Worm (Caenorhabditis elegans): Measurements from ENCODE around the gene fbxa-199.

The fbxa-199 gene

ce11 chrV:15442384-15442783 lies 43.8 kb upstream of the fbxa-199 start:
- TF ChIP-seq R02D3.7 (tag; optimal IDR thresholded peaks at IDR 0.05) (no peak), sma-9 (GFP tag; optimal IDR thresholded peaks at IDR 0.05) (no peak), sma-9 (tag; optimal IDR thresholded peaks at IDR 0.05) (no peak), zag-1 (tag; optimal IDR thresholded peaks at IDR 0.05) (no peak), nhr-21 (tag; optimal IDR thresholded peaks at IDR 0.05) (no peak), nhr-77 (tag; optimal IDR thresholded peaks at IDR 0.05) (no peak), C34F6.9 (tag; optimal IDR thresholded peaks at IDR 0.05) (no peak), ZK546.5 (tag; optimal IDR thresholded peaks at IDR 0.05) (no peak), nhr-25 (tag; optimal IDR thresholded peaks at IDR 0.05) (no peak), ceh-16 (tag; optimal IDR thresholded peaks at IDR 0.05) (no peak), dmd-4 (tag; optimal IDR thresholded peaks at IDR 0.05) (no peak), nhr-6 (tag; optimal IDR thresholded peaks at IDR 0.05) (no peak), nhr-12 (tag; optimal IDR thresholded peaks at IDR 0.05) (no peak), aly-2 (tag; optimal IDR thresholded peaks at IDR 0.05) (no peak), nhr-129 (tag; optimal IDR thresholded peaks at IDR 0.05) (no peak), mdl-1 (tag; optimal IDR thresholded peaks at IDR 0.05) (no peak), lin-39 (tag; optimal IDR thresholded peaks at IDR 0.05) (no peak), mab-5 (tag; optimal IDR thresholded peaks at IDR 0.05) (no peak), mbf-1 (tag; optimal IDR thresholded peaks at IDR 0.05) (no peak), lin-11 (tag; optimal IDR thresholded peaks at IDR 0.05) (no peak)

- TF ChIP-seq ztf-4 (tag; optimal IDR thresholded peaks at IDR 0.05): no peak
- no peak for TF ChIP-seq lsy-2 (tag; optimal IDR thresholded peaks at IDR 0.05)
- TF ChIP-seq F13H6.1 (tag; optimal IDR thresholded peaks at IDR 0.05): no peak
- TF ChIP-seq fos-1 (tag; optimal IDR thresholded peaks at IDR 0.05): peak; percentile 98
- TF ChIP-seq R02D3.7 (tag; optimal IDR thresholded peaks at IDR 0.05): no peak
- no peak for TF ChIP-seq nhr-10 (tag; optimal IDR thresholded peaks at IDR 0.05)
- peak; percentile 57 for TF ChIP-seq sma-9 (GFP tag; optimal IDR thresholded peaks at IDR 0.05)
- no peak for TF ChIP-seq sma-9 (tag; optimal IDR thresholded peaks at IDR 0.05)
- TF ChIP-seq nhr-21 (tag; optimal IDR thresholded peaks at IDR 0.05): no peak
Observed at ce11 chrV:15436133-15436532, 37.5 kb upstream of the fbxa-199 start.

- TF ChIP-seq unc-39 (tag; optimal IDR thresholded peaks at IDR 0.05): no peak
- TF ChIP-seq fos-1 (tag; optimal IDR thresholded peaks at IDR 0.05): peak; percentile 68
Observed at ce11 chrV:15434647-15435046, 36.0 kb upstream of the fbxa-199 start.

- TF ChIP-seq gmeb-1 (tag; optimal IDR thresholded peaks at IDR 0.05): peak; percentile 43
- no peak for TF ChIP-seq nhr-77 (tag; optimal IDR thresholded peaks at IDR 0.05)
- peak; percentile 74 for TF ChIP-seq fos-1 (tag; optimal IDR thresholded peaks at IDR 0.05)
- no peak for TF ChIP-seq unc-62 (GFP tag; optimal IDR thresholded peaks at IDR 0.05)
- TF ChIP-seq sem-4 (tag; optimal IDR thresholded peaks at IDR 0.05): no peak
Observed at ce11 chrV:15432457-15432856, 33.8 kb upstream of the fbxa-199 start, which contains the start of gene T26H5.8. Gene T26H5.8, minus strand, starts transcription at chrV:15432726.

ce11 chrV:15431322-15432052 lies 32.9 kb upstream of the fbxa-199 start:
- TF ChIP-seq unc-39 (tag; optimal IDR thresholded peaks at IDR 0.05) (peak; percentile 70), ceh-16 (tag; optimal IDR thresholded peaks at IDR 0.05) (no peak)

- no peak for TF ChIP-seq nhr-25 (tag; optimal IDR thresholded peaks at IDR 0.05)
- TF ChIP-seq lin-39 (tag; optimal IDR thresholded peaks at IDR 0.05): no peak
- TF ChIP-seq crh-2 (tag; optimal IDR thresholded peaks at IDR 0.05): no peak
- TF ChIP-seq aly-2 (tag; optimal IDR thresholded peaks at IDR 0.05): no peak
- TF ChIP-seq ceh-82 (tag; optimal IDR thresholded peaks at IDR 0.05): no peak
- no peak for TF ChIP-seq nhr-77 (tag; optimal IDR thresholded peaks at IDR 0.05)
- no peak for TF ChIP-seq C34F6.9 (tag; optimal IDR thresholded peaks at IDR 0.05)
- no peak for TF ChIP-seq nhr-12 (tag; optimal IDR thresholded peaks at IDR 0.05)
- no peak for TF ChIP-seq ztf-4 (tag; optimal IDR thresholded peaks at IDR 0.05)
- TF ChIP-seq mab-5 (tag; optimal IDR thresholded peaks at IDR 0.05): no peak
- TF ChIP-seq unc-39 (tag; optimal IDR thresholded peaks at IDR 0.05): no peak
Observed at ce11 chrV:15426944-15427343, 28.3 kb upstream of the fbxa-199 start, which contains the start of gene fbxa-209. Gene fbxa-209, minus strand, starts transcription at chrV:15427044.

All from whole organism, L2 larva.